Worm (Caenorhabditis elegans): Measurements from ENCODE around the gene unc-86.

DNA sequence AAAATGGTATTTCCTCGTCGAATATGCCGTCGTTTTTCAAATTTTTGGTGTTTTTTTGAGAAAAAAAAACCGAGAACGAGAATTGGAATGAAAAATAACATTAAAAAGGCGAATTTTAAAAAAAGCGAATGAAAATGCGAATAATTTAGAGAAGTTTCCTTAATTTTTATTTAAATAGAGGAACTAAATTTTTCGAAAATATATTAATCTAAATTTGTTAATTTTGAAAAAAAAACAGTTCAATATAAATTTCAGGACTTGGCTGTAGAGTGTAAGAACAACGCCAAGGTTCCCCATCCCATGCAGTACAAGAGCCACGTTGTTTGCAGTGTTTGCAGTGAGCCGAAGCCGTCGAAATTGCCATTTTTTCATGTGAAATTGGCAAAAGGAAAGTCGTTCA lies 25.6 kb downstream of the unc-86 start, which contains the start of gene C50C3.19:
- TF ChIP-seq fkh-10 (GFP tag; optimal IDR thresholded peaks at IDR 0.05) (no peak), ama-1 (optimal IDR thresholded peaks at IDR 0.05) (no peak), che-1 (tag; optimal IDR thresholded peaks at IDR 0.05) (no peak), unc-3 (GFP tag; conservative IDR thresholded peaks at IDR 0.05) (no peak), unc-3 (tag; optimal IDR thresholded peaks at IDR 0.05) (no peak), odd-2 (tag; optimal IDR thresholded peaks at IDR 0.05) (no peak), pha-4 (tag; optimal IDR thresholded peaks at IDR 0.05) (no peak), syd-9 (tag; optimal IDR thresholded peaks at IDR 0.05) (no peak), ref-2 (tag; optimal IDR thresholded peaks at IDR 0.05) (no peak), nfya-1 (tag; optimal IDR thresholded peaks at IDR 0.05) (no peak), tbx-7 (tag; optimal IDR thresholded peaks at IDR 0.05) (no peak), pag-3 (tag; optimal IDR thresholded peaks at IDR 0.05; ENCODE audit: borderline replicate concordance) (no peak), unc-55 (GFP tag; optimal IDR thresholded peaks at IDR 0.05) (no peak), hlh-8 (tag; optimal IDR thresholded peaks at IDR 0.05) (no peak)

Measured in whole organism, late embryonic.